Fruit fly (Drosophila melanogaster): ENCODE results near the gene wrm1.
A peak's percentile ranks its signal among the peaks of the same experiment; 100 is the strongest.

wrm1 gene

DNA sequence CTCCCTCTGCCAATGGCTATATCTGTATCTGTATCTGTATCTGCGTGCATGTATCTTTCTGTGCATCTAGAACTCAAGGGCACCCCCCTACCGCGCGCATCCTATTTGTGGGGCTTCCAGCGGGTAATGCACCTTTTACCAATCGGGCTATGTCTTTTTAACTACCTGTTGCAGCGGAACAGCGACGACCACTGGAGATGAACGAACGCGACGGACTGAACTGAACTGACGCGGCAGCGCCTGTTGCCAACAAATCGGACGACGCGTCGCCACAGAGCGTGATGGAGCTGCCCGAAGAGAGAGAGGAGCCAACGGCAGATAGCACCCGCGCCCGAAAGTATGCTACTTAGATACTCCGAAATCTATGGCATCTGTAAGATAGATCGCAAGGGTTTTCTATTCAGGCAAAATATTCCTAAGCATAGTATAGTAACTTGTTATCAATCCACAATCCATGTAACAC is 10.0 kb upstream of the wrm1 start, which contains the start of gene Cln7 (continued):
- TF ChIP-seq exex (tag; optimal IDR thresholded peaks at IDR 0.05) (peak; percentile 43), Fer1 (GFP tag; optimal IDR thresholded peaks at IDR 0.05) (peak; percentile 72), Atf3 (GFP tag; optimal IDR thresholded peaks at IDR 0.05) (no peak), stwl (tag; optimal IDR thresholded peaks at IDR 0.05) (no peak), gsb (GFP tag; IDR thresholded peaks at IDR 0.05) (peak; percentile 35; the same call in 1 of the 2 replicates), CG10543 (GFP tag; optimal IDR thresholded peaks at IDR 0.05) (peak; percentile 56), Bgb (GFP tag; IDR thresholded peaks at IDR 0.05; ENCODE audit: partially characterized antibody) (peak; percentile 38; the same call in 1 of the 2 replicates), Nf-YC (tag; optimal IDR thresholded peaks at IDR 0.05) (peak; percentile 70), CG32532 (GFP tag; IDR thresholded peaks at IDR 0.05) (peak; percentile 46; the same call in 1 of the 2 replicates), Trl (optimal IDR thresholded peaks at IDR 0.05) (peak; percentile 62 to 70), Trl (GFP tag; optimal IDR thresholded peaks at IDR 0.05) (peak; percentile 19), CG10267 (tag; optimal IDR thresholded peaks at IDR 0.05) (peak; percentile 39), CG6765 (GFP tag; optimal IDR thresholded peaks at IDR 0.05) (peak; percentile 31), CG16863 (GFP tag; optimal IDR thresholded peaks at IDR 0.05) (peak; percentile 31), CG15696 (tag; optimal IDR thresholded peaks at IDR 0.05) (no peak), Gug (GFP tag; IDR thresholded peaks at IDR 0.05) (no peak), otp (GFP tag; IDR thresholded peaks at IDR 0.05) (peak; percentile 59; the same call in 1 of the 3 replicates), Hand (GFP tag; optimal IDR thresholded peaks at IDR 0.05) (peak; percentile 62), ham (GFP tag; IDR thresholded peaks at IDR 0.05) (no peak), grau (tag; optimal IDR thresholded peaks at IDR 0.05) (peak; percentile 36), cg (GFP tag; optimal IDR thresholded peaks at IDR 0.05) (peak; percentile 61), Drgx (GFP tag; IDR thresholded peaks at IDR 0.05) (peak; percentile 42; the same call in 1 of the 2 replicates), HLHmδ (GFP tag; optimal IDR thresholded peaks at IDR 0.05) (peak; percentile 80), lbe (GFP tag; optimal IDR thresholded peaks at IDR 0.05) (peak; percentile 59), Abd-B (GFP tag; optimal IDR thresholded peaks at IDR 0.05) (no peak), bigmax (GFP tag; optimal IDR thresholded peaks at IDR 0.05) (peak; percentile 59), jumu (GFP tag; optimal IDR thresholded peaks at IDR 0.05) (peak; percentile 14), unc-4 (GFP tag; IDR thresholded peaks at IDR 0.05; ENCODE audit: partially characterized antibody) (peak; percentile 44), seq (GFP tag; IDR thresholded peaks at IDR 0.05) (peak; percentile 25; the same call in 1 of the 2 replicates), CG6854 (GFP tag; optimal IDR thresholded peaks at IDR 0.05) (peak; percentile 57), Rfx (GFP tag; IDR thresholded peaks at IDR 0.05) (peak; percentile 55), CG1832 (GFP tag; optimal IDR thresholded peaks at IDR 0.05) (peak; percentile 22), BtbVII (GFP tag; optimal IDR thresholded peaks at IDR 0.05) (peak; percentile 11), kah (GFP tag; optimal IDR thresholded peaks at IDR 0.05) (peak; percentile 98), pho (GFP tag; optimal IDR thresholded peaks at IDR 0.05) (no peak), CG11695 (GFP tag; IDR thresholded peaks at IDR 0.05) (0 out of 3 replicates have a peak, but pooled peaks have one; percentile 17), Med (GFP tag) (peak; percentile 92), Eip74EF (GFP tag; optimal IDR thresholded peaks at IDR 0.05) (peak in 1 of 2 experiments; percentile 29), Stat92E (GFP tag; optimal IDR thresholded peaks at IDR 0.05) (peak in 1 of 3 experiments; percentile 88), CG6175 (GFP tag; IDR thresholded peaks at IDR 0.05) (peak; percentile 29; the same call in 1 of the 3 replicates), zen2 (GFP tag; IDR thresholded peaks at IDR 0.05; ENCODE audit: partially characterized antibody) (no peak), CG8388 (GFP tag; optimal IDR thresholded peaks at IDR 0.05) (peak; percentile 2), E2f2 (GFP tag; IDR thresholded peaks at IDR 0.05) (peak; percentile 42; the same call in 1 of the 2 replicates), CG2120 (GFP tag; optimal IDR thresholded peaks at IDR 0.05) (peak; percentile 2), gcm (GFP tag; optimal IDR thresholded peaks at IDR 0.05) (peak; percentile 43), Dref (GFP tag; IDR thresholded peaks at IDR 0.05) (peak; percentile 19; the same call in 1 of the 2 replicates), h (optimal IDR thresholded peaks at IDR 0.05) (no peak), CG4707 (GFP tag; optimal IDR thresholded peaks at IDR 0.05) (peak; percentile 59), CG17912 (GFP tag; optimal IDR thresholded peaks at IDR 0.05) (peak; percentile 50)

All from whole organism, embryonic.